Worm (Caenorhabditis elegans) whole organism, L3 larva: ENCODE measurements around the gene T18D3.5.

ENCODE experiments used
- R02D3.7 ChIP-seq: fragments of 150-350 bp; optimal IDR thresholded peaks from 2 replicates; lab custom pipeline; 2014; ENCODE audit warnings: missing biosample characterization, missing genetic modification characterization
- aly-2 ChIP-seq: fragments of 150-350 bp; optimal IDR thresholded peaks from 2 replicates; lab custom pipeline; 2014; ENCODE audit warnings: missing biosample characterization, missing genetic modification characterization
- ama-1 ChIP-seq: fragments of 150-350 bp; optimal IDR thresholded peaks from 2 replicates; lab custom pipeline; 2018
- ceh-16 ChIP-seq: sonication (generic microtip); optimal IDR thresholded peaks from 2 replicates; lab custom pipeline; 2017; ENCODE audit warnings: missing biosample characterization, missing genetic modification characterization
- ceh-28 ChIP-seq: fragments of 150-350 bp; optimal IDR thresholded peaks from 2 replicates; lab custom pipeline; 2014; ENCODE audit warnings: missing biosample characterization, missing genetic modification reagents, missing genetic modification characterization
- ceh-82 ChIP-seq: fragments of 150-350 bp; optimal IDR thresholded peaks from 2 replicates; lab custom pipeline; 2014; ENCODE audit warnings: missing biosample characterization, missing genetic modification characterization
- egl-27 ChIP-seq: sonication (generic microtip); optimal IDR thresholded peaks from 4 replicates; lab custom pipeline; 2017; ENCODE audit warnings: missing biosample characterization, missing genetic modification reagents, missing genetic modification characterization
- egl-5 ChIP-seq: fragments of 150-350 bp; optimal IDR thresholded peaks from 2 replicates; lab custom pipeline; 2017; ENCODE audit warnings: missing biosample characterization, missing genetic modification reagents, missing genetic modification characterization, inconsistent platforms
- elt-1 ChIP-seq: fragments of 150-350 bp; optimal IDR thresholded peaks from 2 replicates; lab custom pipeline; 2014; ENCODE audit warnings: missing biosample characterization, missing genetic modification characterization
- elt-2 ChIP-seq: sonication (generic microtip); optimal IDR thresholded peaks from 2 replicates; lab custom pipeline; 2016; ENCODE audit warnings: missing genetic modification reagents, mild to moderate bottlenecking, missing genetic modification characterization, missing compliant biosample characterization
- elt-3 ChIP-seq, 3 experiments: fragments of 150-350 bp in 1 of 3; sonication (generic microtip) in 2 of 3; optimal IDR thresholded peaks; 2 replicates in 2 of 3; 4 replicates in 1 of 3; lab custom pipeline; 2014 to 2017; ENCODE audit warnings: missing biosample characterization in 3 of 3, missing genetic modification characterization in 3 of 3
- fkh-10 ChIP-seq: sonication (generic microtip); optimal IDR thresholded peaks from 2 replicates; lab custom pipeline; 2017; ENCODE audit warnings: missing biosample characterization, missing genetic modification reagents, missing genetic modification characterization
- fkh-2 ChIP-seq: fragments of 150-350 bp; optimal IDR thresholded peaks from 2 replicates; lab custom pipeline; 2014; ENCODE audit warnings: missing biosample characterization, missing genetic modification reagents, missing genetic modification characterization
- fos-1 ChIP-seq: fragments of 150-350 bp; optimal IDR thresholded peaks from 2 replicates; lab custom pipeline; 2014; ENCODE audit warnings: missing biosample characterization, missing genetic modification characterization
- hmg-11 ChIP-seq: sonication (generic microtip); optimal IDR thresholded peaks from 2 replicates; lab custom pipeline; 2016; ENCODE audit warnings: missing genetic modification characterization, missing compliant biosample characterization
- jun-1 ChIP-seq: fragments of 150-350 bp; optimal IDR thresholded peaks from 2 replicates; lab custom pipeline; 2014; ENCODE audit warnings: missing biosample characterization, missing genetic modification reagents, missing genetic modification characterization
- lin-15B ChIP-seq: fragments of 150-350 bp; optimal IDR thresholded peaks from 2 replicates; lab custom pipeline; 2014; ENCODE audit warnings: missing biosample characterization, missing genetic modification characterization
- lin-39 ChIP-seq: fragments of 150-350 bp; optimal IDR thresholded peaks from 2 replicates; lab custom pipeline; 2018; ENCODE audit warnings: missing biosample characterization, missing genetic modification reagents, missing genetic modification characterization
- lsy-12 ChIP-seq: sonication (generic microtip); optimal IDR thresholded peaks from 2 replicates; lab custom pipeline; 2016; ENCODE audit warnings: mild to moderate bottlenecking, missing genetic modification characterization, missing compliant biosample characterization
- mdl-1 ChIP-seq: fragments of 150-350 bp; optimal IDR thresholded peaks from 2 replicates; lab custom pipeline; 2014; ENCODE audit warnings: missing biosample characterization, missing genetic modification characterization
- mml-1 ChIP-seq: fragments of 150-350 bp; sonication (generic microtip); optimal IDR thresholded peaks from 3 replicates; lab custom pipeline; 2014; ENCODE audit warnings: missing biosample characterization, missing genetic modification characterization
- nfya-1 ChIP-seq: sonication (generic microtip); optimal IDR thresholded peaks from 2 replicates; lab custom pipeline; 2017; ENCODE audit warnings: missing genetic modification characterization, mild to moderate bottlenecking, missing compliant biosample characterization, antibody characterized with exemption, moderate library complexity; ENCODE audit not compliant: insufficient read depth
- nhr-11 ChIP-seq: fragments of 150-350 bp; optimal IDR thresholded peaks from 2 replicates; lab custom pipeline; 2014; ENCODE audit warnings: missing biosample characterization, missing genetic modification characterization
- nhr-12 ChIP-seq: fragments of 150-350 bp; optimal IDR thresholded peaks from 2 replicates; lab custom pipeline; 2014; ENCODE audit warnings: missing biosample characterization, missing genetic modification characterization
- nhr-23 ChIP-seq: fragments of 150-350 bp; optimal IDR thresholded peaks from 2 replicates; lab custom pipeline; 2014; ENCODE audit warnings: missing biosample characterization, missing genetic modification reagents, missing genetic modification characterization
- nhr-25 ChIP-seq: sonication (generic microtip); optimal IDR thresholded peaks from 2 replicates; lab custom pipeline; 2017; ENCODE audit warnings: missing biosample characterization, missing genetic modification characterization
- nhr-43 ChIP-seq: sonication (generic microtip); optimal IDR thresholded peaks from 2 replicates; lab custom pipeline; 2016; ENCODE audit warnings: mild to moderate bottlenecking, missing genetic modification characterization, missing compliant biosample characterization; ENCODE audit not compliant: poor library complexity, severe bottlenecking
- nhr-76 ChIP-seq: fragments of 150-350 bp; sonication (generic microtip); optimal IDR thresholded peaks from 5 replicates; lab custom pipeline; 2014; ENCODE audit warnings: missing biosample characterization, missing genetic modification characterization
- nhr-77 ChIP-seq: fragments of 150-350 bp; optimal IDR thresholded peaks from 2 replicates; lab custom pipeline; 2014; ENCODE audit warnings: missing biosample characterization, missing genetic modification characterization
- pha-4 ChIP-seq: fragments of 150-350 bp; optimal IDR thresholded peaks from 2 replicates; lab custom pipeline; 2014; ENCODE audit warnings: missing biosample characterization, missing genetic modification reagents, missing genetic modification characterization
- pqm-1 ChIP-seq: fragments of 150-350 bp; optimal IDR thresholded peaks from 2 replicates; lab custom pipeline; 2017; ENCODE audit warnings: missing biosample characterization, missing genetic modification characterization, inconsistent platforms
- snpc-4 ChIP-seq: fragments of 150-350 bp; optimal IDR thresholded peaks from 2 replicates; lab custom pipeline; 2014; ENCODE audit warnings: missing biosample characterization, missing genetic modification characterization
- tbx-2 ChIP-seq: sonication (generic microtip); optimal IDR thresholded peaks from 2 replicates; lab custom pipeline; 2016; ENCODE audit warnings: mild to moderate bottlenecking, missing genetic modification characterization, missing compliant biosample characterization
- unc-39 ChIP-seq: sonication (generic microtip); optimal IDR thresholded peaks from 4 replicates; lab custom pipeline; 2017; ENCODE audit warnings: missing biosample characterization, missing genetic modification characterization
- unc-62 ChIP-seq: fragments of 150-350 bp; sonication (generic microtip); optimal IDR thresholded peaks from 4 replicates; lab custom pipeline; 2014; ENCODE audit warnings: missing biosample characterization, missing genetic modification reagents, missing genetic modification characterization
- zag-1 ChIP-seq: fragments of 150-350 bp; optimal IDR thresholded peaks from 2 replicates; lab custom pipeline; 2014; ENCODE audit warnings: missing biosample characterization, missing genetic modification characterization
- ztf-11 ChIP-seq: fragments of 150-350 bp; optimal IDR thresholded peaks from 2 replicates; lab custom pipeline; 2014; ENCODE audit warnings: missing biosample characterization, missing genetic modification characterization
- ztf-4 ChIP-seq: fragments of 150-350 bp; optimal IDR thresholded peaks from 2 replicates; lab custom pipeline; 2014; ENCODE audit warnings: missing biosample characterization, missing genetic modification characterization

T18D3.5 gene

DNA sequence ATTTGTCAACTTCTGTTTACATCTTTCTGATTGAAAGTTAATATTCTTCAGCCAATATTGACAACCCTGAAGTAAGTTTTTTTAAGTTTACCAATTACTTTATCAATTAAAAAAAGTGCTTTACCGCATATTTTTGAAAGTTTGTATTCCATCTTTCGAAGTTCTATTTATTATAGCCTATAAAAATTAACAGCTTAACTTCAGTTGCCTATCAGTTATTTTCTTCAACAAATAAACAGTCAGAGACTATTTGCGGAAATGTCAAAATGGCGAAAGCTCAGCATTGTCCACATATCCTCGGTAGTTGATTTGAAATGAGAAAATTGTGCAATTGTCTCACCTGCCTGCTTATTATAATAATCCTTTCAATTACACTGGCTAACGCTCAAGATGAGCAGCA lies at the start of gene T18D3.5:
Gene T18D3.5 (plus strand): TSS at position 301 of the 400 bp plus-strand sequence.
- TF ChIP-seq nhr-76 (no peak), unc-39 (tag; lab: Kevin White, UChicago) (no peak), unc-62 (GFP tag; lab: Kevin White, UChicago) (no peak), nhr-11 (no peak), ama-1 (lab: Kevin White, UChicago) (no peak), mml-1 (no peak), ceh-82 (tag; lab: Kevin White, UChicago) (no peak), mdl-1 (no peak), jun-1 (tag; lab: Kevin White, UChicago) (no peak), ztf-11 (tag; lab: Kevin White, UChicago) (no peak), zag-1 (tag; lab: Kevin White, UChicago) (no peak), pqm-1 (tag; lab: Kevin White, UChicago) (no peak), nhr-12 (no peak), aly-2 (no peak)

DNA sequence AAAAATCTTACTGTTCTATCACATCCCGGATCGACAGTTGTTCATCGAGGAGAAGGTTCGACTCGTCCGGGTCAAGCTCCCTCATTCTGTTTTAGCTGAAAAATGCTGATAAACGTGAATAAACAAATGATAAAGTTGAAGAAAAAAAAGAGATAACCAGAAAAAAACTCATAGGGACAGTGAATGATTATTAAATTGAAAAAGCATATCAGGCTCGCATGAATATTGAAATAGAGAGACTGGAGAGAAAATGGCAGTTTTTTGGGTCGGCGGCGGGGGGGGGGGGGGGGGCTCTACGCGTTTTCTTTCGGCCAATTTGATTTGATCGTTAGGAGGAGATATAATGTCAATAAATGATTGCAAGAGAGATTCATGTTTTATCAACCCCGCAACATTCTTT lies 49.7 kb upstream of the T18D3.5 start, which contains the start of gene lin-2:
Gene lin-2 (minus strand): TSS at position 101 of the 400 bp plus-strand sequence.
- TF ChIP-seq elt-1 (tag; lab: Kevin White, UChicago) (no peak), elt-2 (peak; percentile 37)

DNA sequence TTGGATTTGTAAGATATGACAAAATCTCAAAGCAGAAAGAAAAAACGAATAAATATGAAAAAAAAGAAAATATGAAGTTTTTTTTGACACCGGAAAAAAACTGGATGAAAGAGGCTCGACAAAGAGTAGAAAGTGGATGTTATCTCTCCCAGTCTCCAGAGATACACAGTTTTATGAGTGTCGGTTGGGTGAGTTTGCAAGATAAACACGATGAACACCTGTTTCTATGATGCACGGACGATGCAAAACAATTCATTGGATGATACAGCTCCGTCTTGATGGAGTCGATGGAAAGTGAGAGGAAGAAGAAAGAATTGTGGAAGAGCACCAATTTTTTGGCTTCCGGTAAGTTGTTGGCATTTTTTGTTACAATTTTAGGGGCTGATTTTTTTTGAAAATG lies 47.8 kb upstream of the T18D3.5 start:
- TF ChIP-seq zag-1 (tag; lab: Kevin White, UChicago): no peak
- peak; percentile 12 for TF ChIP-seq lin-39 (tag; lab: Kevin White, UChicago)
- peak; percentile 7 for TF ChIP-seq nfya-1 (tag; lab: Kevin White, UChicago)
- TF ChIP-seq, all 47 proteins: peak for 2

DNA sequence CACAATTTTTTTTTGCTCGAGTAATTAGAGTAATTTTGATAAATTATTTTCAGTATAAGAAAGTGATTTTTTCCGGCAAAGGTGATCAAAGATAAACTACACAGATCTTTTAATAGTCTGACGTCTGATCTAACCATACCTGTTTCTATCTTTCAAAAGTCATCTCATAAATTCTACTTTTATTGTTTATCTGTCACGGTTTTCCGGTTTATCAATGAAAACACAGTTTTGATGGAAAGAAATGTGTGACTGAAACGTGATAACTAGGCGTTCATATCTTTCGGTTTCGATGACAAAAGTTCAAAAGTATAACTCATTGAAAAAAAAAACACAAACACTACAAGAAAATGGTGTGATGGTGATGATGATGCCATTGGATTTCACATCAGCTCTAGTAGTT lies 41.0 kb upstream of the T18D3.5 start:
- TF ChIP-seq nhr-23 (tag; lab: Kevin White, UChicago): peak; percentile 68
- TF ChIP-seq nhr-25 (tag; lab: Kevin White, UChicago): peak; percentile 19
- TF ChIP-seq unc-62 (GFP tag; lab: Kevin White, UChicago): peak; percentile 17
- TF ChIP-seq mdl-1: no peak
- TF ChIP-seq nhr-43 (tag; lab: Kevin White, UChicago): peak; percentile 34
- TF ChIP-seq egl-27 (tag; lab: Kevin White, UChicago): no peak
- TF ChIP-seq fkh-10: no peak

DNA sequence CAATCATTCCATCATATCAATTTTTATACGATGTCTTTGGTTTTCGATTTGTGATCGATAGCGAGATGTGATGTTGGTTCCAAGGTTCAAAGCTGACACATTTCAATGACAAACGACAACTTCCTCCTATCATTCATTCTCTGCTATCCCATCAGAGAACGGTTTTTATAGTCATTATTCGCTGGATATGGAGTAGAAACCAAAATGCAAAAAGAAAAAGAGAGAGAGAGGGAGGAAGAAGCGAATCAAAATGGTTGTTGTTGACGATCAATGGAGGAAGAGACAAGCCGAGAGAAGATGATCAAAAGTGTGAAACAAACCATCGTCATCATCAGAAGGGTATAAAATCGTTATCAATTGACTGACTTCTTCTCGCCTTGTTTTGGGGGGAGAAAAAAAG lies 38.2 kb upstream of the T18D3.5 start, which contains the start of gene T24D3.2:
Gene T24D3.2 (plus strand): TSS at position 304 of the 400 bp plus-strand sequence.
- TF ChIP-seq lsy-12 (tag; lab: Kevin White, UChicago) (no peak), nhr-43 (tag; lab: Kevin White, UChicago) (peak; percentile 91), ceh-16 (no peak), nfya-1 (tag; lab: Kevin White, UChicago) (no peak), ceh-28 (tag; lab: Kevin White, UChicago) (peak; percentile 61), tbx-2 (peak; percentile 30), pha-4 (tag; lab: Kevin White, UChicago) (no peak), ztf-4 (tag; lab: Kevin White, UChicago) (no peak), mml-1 (no peak), fkh-2 (no peak), nhr-23 (tag; lab: Kevin White, UChicago) (peak; percentile 80), ama-1 (lab: Kevin White, UChicago) (no peak), zag-1 (tag; lab: Kevin White, UChicago) (no peak), egl-27 (tag; lab: Kevin White, UChicago) (peak; percentile 12), egl-5 (tag; lab: Kevin White, UChicago) (no peak), nhr-77 (tag; lab: Kevin White, UChicago) (no peak), lin-15B (tag; lab: Kevin White, UChicago) (no peak), nhr-25 (tag; lab: Kevin White, UChicago) (peak; percentile 70), fos-1 (no peak), hmg-11 (tag; lab: Kevin White, UChicago) (no peak), R02D3.7 (tag; lab: Kevin White, UChicago) (peak; percentile 18), unc-39 (tag; lab: Kevin White, UChicago) (no peak), snpc-4 (tag; lab: Kevin White, UChicago) (no peak), unc-62 (GFP tag; lab: Kevin White, UChicago) (peak; percentile 20), lin-39 (tag; lab: Kevin White, UChicago) (no peak), nhr-11 (no peak), elt-3 (tag; optimal IDR thresholded peaks at IDR 0.05; lab: Kevin White, UChicago) (peak; percentile 42 to 88 (median 53)), nhr-76 (peak; percentile 80), mdl-1 (peak; percentile 13)
- TF ChIP-seq, all 47 proteins: peak for 11
